Worm (Caenorhabditis elegans) whole organism, L4 larva: ENCODE measurements around the gene irld-56.

Experiments
- F26F4.8 ChIP-seq: fragments of 200-800 bp; sonication (Bioruptor generic); conservative IDR thresholded peaks from 2 replicates; pipeline ENCODE4 v1.3.6; 2022; ENCODE audit warnings: missing genetic modification characterization, missing compliant biosample characterization
- F44E2.7 ChIP-seq: fragments of 200-800 bp; sonication (Bioruptor generic); IDR thresholded peaks from 2 replicates; pipeline ENCODE4 v2.1.2; 2022; ENCODE audit warnings: missing genetic modification characterization, missing compliant biosample characterization
- F49E8.2 ChIP-seq: sonication (generic microtip); optimal IDR thresholded peaks from 2 replicates; lab custom pipeline; 2016; ENCODE audit warnings: missing compliant biosample characterization, mild to moderate bottlenecking, missing genetic modification characterization, borderline replicate concordance
- T26A8.4 ChIP-seq: fragments of 200-800 bp; sonication (Bioruptor generic); IDR thresholded peaks from 2 replicates; pipeline ENCODE4 v1.3.6; 2022; ENCODE audit warnings: missing genetic modification characterization, missing compliant biosample characterization
- Y5F2A.4 ChIP-seq: fragments of 200-800 bp; sonication (Bioruptor generic); optimal IDR thresholded peaks from 2 replicates; lab custom pipeline; 2018; ENCODE audit warnings: mild to moderate bottlenecking, missing genetic modification characterization, missing compliant biosample characterization
- aha-1 ChIP-seq: fragments of 150-350 bp; peaks from one replicate; lab custom pipeline; 2014; ENCODE audit warnings: missing biosample characterization, missing genetic modification characterization
- arid-1 ChIP-seq: fragments of 200-800 bp; sonication (Bioruptor generic); conservative IDR thresholded peaks from 2 replicates; pipeline ENCODE4 v1.3.6; 2022; ENCODE audit warnings: missing genetic modification reagents, missing genetic modification characterization, missing compliant biosample characterization
- attf-4 ChIP-seq: sonication (generic microtip); optimal IDR thresholded peaks from 3 replicates; lab custom pipeline; 2017; ENCODE audit warnings: missing biosample characterization, missing genetic modification characterization
- ceh-20 ChIP-seq: fragments of 200-800 bp; sonication (Bioruptor generic); IDR thresholded peaks from 2 replicates; pipeline ENCODE4 v1.3.6; 2022; ENCODE audit warnings: missing genetic modification reagents, missing genetic modification characterization, missing compliant biosample characterization
- ceh-32 ChIP-seq: sonication (generic microtip); optimal IDR thresholded peaks from 2 replicates; lab custom pipeline; 2016; ENCODE audit warnings: mild to moderate bottlenecking, missing genetic modification characterization, missing compliant biosample characterization; ENCODE audit not compliant: poor library complexity
- ceh-62 ChIP-seq: sonication (generic microtip); optimal IDR thresholded peaks from 2 replicates; lab custom pipeline; 2017; ENCODE audit warnings: missing biosample characterization, missing genetic modification characterization
- ceh-82 ChIP-seq: sonication (generic microtip); optimal IDR thresholded peaks from 2 replicates; lab custom pipeline; 2017; ENCODE audit warnings: missing biosample characterization, missing genetic modification characterization
- ces-1 ChIP-seq: fragments of 150-350 bp; sonication (generic microtip); optimal IDR thresholded peaks from 4 replicates; lab custom pipeline; 2014; ENCODE audit warnings: missing biosample characterization, missing genetic modification reagents, missing genetic modification characterization
- daf-12 ChIP-seq: fragments of 150-350 bp; optimal IDR thresholded peaks from 2 replicates; lab custom pipeline; 2014; ENCODE audit warnings: missing biosample characterization, missing genetic modification reagents, missing genetic modification characterization
- daf-16 ChIP-seq, 3 experiments: sonication (generic microtip); optimal IDR thresholded peaks; 2 replicates each; lab custom pipeline; 2016 to 2017; ENCODE audit warnings: missing genetic modification characterization in 3 of 3, missing genetic modification reagents in 3 of 3, mild to moderate bottlenecking in 2 of 3, missing compliant biosample characterization in 2 of 3, missing biosample characterization in 1 of 3, moderate library complexity in 1 of 3
- daf-19 ChIP-seq: fragments of 200-800 bp; sonication (Bioruptor generic); conservative IDR thresholded peaks from 2 replicates; pipeline ENCODE4 v1.3.6; 2022; ENCODE audit warnings: missing genetic modification characterization, missing compliant biosample characterization
- daf-8 ChIP-seq: fragments of 200-800 bp; sonication (Bioruptor generic); IDR thresholded peaks from 2 replicates; pipeline ENCODE4 v1.3.6; 2022; ENCODE audit warnings: missing genetic modification characterization, missing compliant biosample characterization
- dmd-8 ChIP-seq: fragments of 200-800 bp; sonication (Bioruptor generic); IDR thresholded peaks from 2 replicates; pipeline ENCODE4 v1.3.6; 2022; ENCODE audit warnings: missing genetic modification characterization, missing compliant biosample characterization
- dmd-9 ChIP-seq: fragments of 200-800 bp; sonication (Bioruptor generic); IDR thresholded peaks from 2 replicates; pipeline ENCODE4 v1.3.6; 2022; ENCODE audit warnings: missing genetic modification reagents, missing genetic modification characterization, missing compliant biosample characterization
- dpl-1 ChIP-seq: fragments of 150-350 bp; optimal IDR thresholded peaks from 2 replicates; lab custom pipeline; 2014; ENCODE audit warnings: missing biosample characterization, missing genetic modification reagents, missing genetic modification characterization
- egl-43 ChIP-seq: fragments of 200-800 bp; sonication (Bioruptor generic); IDR thresholded peaks from 2 replicates; pipeline ENCODE4 v1.3.6; 2022; ENCODE audit warnings: missing genetic modification reagents, missing genetic modification characterization, missing compliant biosample characterization
- fkh-10 ChIP-seq: fragments of 150-350 bp; optimal IDR thresholded peaks from 2 replicates; lab custom pipeline; 2014; ENCODE audit warnings: missing biosample characterization, missing genetic modification reagents, missing genetic modification characterization
- hif-1 ChIP-seq, 2 experiments: sonication (generic microtip); optimal IDR thresholded peaks; 2 replicates each; lab custom pipeline; 2016 to 2017; ENCODE audit warnings: missing compliant biosample characterization in 2 of 2, missing genetic modification characterization in 2 of 2, missing genetic modification reagents in 2 of 2, missing genotype in 2 of 2, mild to moderate bottlenecking in 1 of 2
- hmg-1.1 ChIP-seq: fragments of 200-800 bp; sonication (Bioruptor generic); IDR thresholded peaks from 2 replicates; pipeline ENCODE4 v1.3.6; 2022; ENCODE audit warnings: missing genetic modification reagents, missing genetic modification characterization, missing compliant biosample characterization
- lim-7 ChIP-seq: fragments of 200-800 bp; sonication (Bioruptor generic); IDR thresholded peaks from 2 replicates; pipeline ENCODE4 v1.3.6; 2022; ENCODE audit warnings: missing genetic modification characterization, missing compliant biosample characterization
- lin-13 ChIP-seq: fragments of 150-350 bp; optimal IDR thresholded peaks from 2 replicates; lab custom pipeline; 2014; ENCODE audit warnings: missing biosample characterization, missing genetic modification reagents, missing genetic modification characterization
- lsy-2 ChIP-seq, 2 experiments: fragments of 150-350 bp in 1 of 2; sonication (generic microtip) in 1 of 2; optimal IDR thresholded peaks; 2 replicates each; lab custom pipeline; 2014 to 2017; ENCODE audit warnings: missing biosample characterization in 2 of 2, missing genetic modification characterization in 2 of 2
- madf-9 ChIP-seq: fragments of 200-800 bp; sonication (Bioruptor generic); conservative IDR thresholded peaks from 2 replicates; pipeline ENCODE4 v1.3.6; 2022; ENCODE audit warnings: missing genetic modification reagents, missing genetic modification characterization, missing compliant biosample characterization
- mdl-1 ChIP-seq, 2 experiments: fragments of 150-350 bp in 1 of 2; sonication (generic microtip) in 1 of 2; optimal IDR thresholded peaks; 2 replicates each; lab custom pipeline; 2014 to 2017; ENCODE audit warnings: missing biosample characterization in 2 of 2, missing genetic modification characterization in 2 of 2
- mdt-29 ChIP-seq: fragments of 200-800 bp; sonication (Bioruptor generic); IDR thresholded peaks from 2 replicates; pipeline ENCODE4 v1.3.6; 2022; ENCODE audit warnings: missing genetic modification reagents, missing genetic modification characterization, missing compliant biosample characterization
- mxl-2 ChIP-seq: fragments of 200-800 bp; sonication (Bioruptor generic); conservative IDR thresholded peaks from 2 replicates; pipeline ENCODE4 v1.3.6; 2022; ENCODE audit warnings: missing genetic modification reagents, missing genetic modification characterization, missing compliant biosample characterization
- mxl-3 ChIP-seq: fragments of 200-800 bp; sonication (Bioruptor generic); optimal IDR thresholded peaks from 2 replicates; lab custom pipeline; 2018; ENCODE audit warnings: mild to moderate bottlenecking, missing genetic modification characterization, missing compliant biosample characterization
- nhr-102 ChIP-seq: sonication (generic microtip); optimal IDR thresholded peaks from 2 replicates; lab custom pipeline; 2016; ENCODE audit warnings: mild to moderate bottlenecking, missing genetic modification characterization, moderate library complexity, missing compliant biosample characterization
- nhr-11 ChIP-seq: fragments of 150-350 bp; optimal IDR thresholded peaks from 2 replicates; lab custom pipeline; 2014; ENCODE audit warnings: missing biosample characterization, missing genetic modification characterization
- nhr-111 ChIP-seq: fragments of 200-800 bp; sonication (Bioruptor generic); optimal IDR thresholded peaks from 2 replicates; lab custom pipeline; 2018; ENCODE audit warnings: mild to moderate bottlenecking, missing genetic modification characterization, missing compliant biosample characterization
- nhr-28 ChIP-seq: fragments of 150-350 bp; optimal IDR thresholded peaks from 2 replicates; lab custom pipeline; 2014; ENCODE audit warnings: missing biosample characterization, missing genetic modification characterization
- nhr-41 ChIP-seq: fragments of 200-800 bp; sonication (Bioruptor generic); IDR thresholded peaks from 2 replicates; pipeline ENCODE4 v1.3.6; 2022; ENCODE audit warnings: missing genetic modification reagents, missing genetic modification characterization, missing compliant biosample characterization
- nhr-42 ChIP-seq: fragments of 200-800 bp; sonication (Bioruptor generic); IDR thresholded peaks from 2 replicates; pipeline ENCODE4 v1.3.6; 2022; ENCODE audit warnings: missing genetic modification characterization, missing compliant biosample characterization
- pha-4 ChIP-seq, 2 experiments: fragments of 150-350 bp in 1 of 2; fragments of 200-800 bp in 1 of 2; sonication (Bioruptor generic) in 1 of 2; IDR thresholded peaks in 1 of 2; optimal IDR thresholded peaks in 1 of 2; 2 replicates each; pipeline versions ENCODE4 v1.3.6 to Lab custom; 2014 to 2022; ENCODE audit warnings: missing genetic modification characterization in 2 of 2, missing genetic modification reagents in 2 of 2, missing biosample characterization in 1 of 2, missing compliant biosample characterization in 1 of 2
- pqm-1 ChIP-seq: sonication (generic microtip); optimal IDR thresholded peaks from 2 replicates; lab custom pipeline; 2017; ENCODE audit warnings: missing biosample characterization, missing genetic modification characterization
- rbr-2 ChIP-seq: sonication (generic microtip); optimal IDR thresholded peaks from 2 replicates; lab custom pipeline; 2016; ENCODE audit warnings: missing genotype, missing genetic modification characterization, missing compliant biosample characterization
- saeg-2 ChIP-seq: fragments of 200-800 bp; sonication (Bioruptor generic); IDR thresholded peaks from 2 replicates; pipeline ENCODE4 v1.3.6; 2022; ENCODE audit warnings: missing genetic modification reagents, missing genetic modification characterization, missing compliant biosample characterization
- sdz-12 ChIP-seq: fragments of 200-800 bp; sonication (Bioruptor generic); optimal IDR thresholded peaks from 2 replicates; lab custom pipeline; 2018; ENCODE audit warnings: mild to moderate bottlenecking, missing genetic modification characterization, missing compliant biosample characterization
- spr-1 ChIP-seq: sonication (generic microtip); optimal IDR thresholded peaks from 2 replicates; lab custom pipeline; 2016; ENCODE audit warnings: mild to moderate bottlenecking, missing genetic modification characterization, missing compliant biosample characterization
- spr-3 ChIP-seq: fragments of 200-800 bp; sonication (Bioruptor generic); optimal IDR thresholded peaks from 2 replicates; lab custom pipeline; 2018; ENCODE audit warnings: mild to moderate bottlenecking, missing genetic modification characterization, missing compliant biosample characterization
- zfp-2 ChIP-seq: sonication (generic microtip); optimal IDR thresholded peaks from 2 replicates; lab custom pipeline; 2016; ENCODE audit warnings: mild to moderate bottlenecking, missing genetic modification characterization, missing compliant biosample characterization
- zip-11 ChIP-seq: fragments of 200-800 bp; sonication (Bioruptor generic); IDR thresholded peaks from 2 replicates; pipeline ENCODE4 v1.3.6; 2022; ENCODE audit warnings: missing genetic modification characterization, missing compliant biosample characterization
- ztf-7 ChIP-seq: fragments of 150-350 bp; optimal IDR thresholded peaks from 2 replicates; lab custom pipeline; 2014; ENCODE audit warnings: missing biosample characterization, missing genetic modification characterization

Gene irld-56

ce11 chrIV:14032620-14033501 lies 13.1 kb upstream of the irld-56 start (continued):
- peak; percentile 25 to 58 for TF ChIP-seq hif-1 (tag; optimal IDR thresholded peaks at IDR 0.05; lab: Kevin White, UChicago)
- no peak for TF ChIP-seq ceh-62 (tag; lab: Kevin White, UChicago)
- TF ChIP-seq dmd-9 (GFP tag; lab: Robert Waterston, UW), result 0 out of 2 replicates have a peak, but pooled peaks have one; percentile 25
- no peak for TF ChIP-seq F44E2.7
- TF ChIP-seq spr-3 (GFP tag; lab: Kevin White, UChicago), result no peak
- peak; percentile 57 for TF ChIP-seq zfp-2 (tag; lab: Kevin White, UChicago)
- peak; percentile 82 for TF ChIP-seq T26A8.4 (GFP tag; lab: Robert Waterston, UW)
- no peak for TF ChIP-seq attf-4 (tag; lab: Kevin White, UChicago)
- 0 out of 2 replicates have a peak, but pooled peaks have one; percentile 66 for TF ChIP-seq hmg-1.1 (GFP tag; lab: Robert Waterston, UW)
- TF ChIP-seq nhr-41 (GFP tag; lab: Robert Waterston, UW), result no peak; the same call in 1 of the 2 replicates
- TF ChIP-seq nhr-28 (tag; lab: Kevin White, UChicago), result peak; percentile 49
- TF ChIP-seq F26F4.8, result no peak
- no peak for TF ChIP-seq pqm-1 (tag; lab: Kevin White, UChicago)
- no peak for TF ChIP-seq sdz-12
- peak; percentile 12; the same call in 1 of the 2 replicates for TF ChIP-seq mxl-2 (GFP tag; lab: Robert Waterston, UW)
- TF ChIP-seq zip-11 (GFP tag; lab: Robert Waterston, UW), result no peak
- no peak for TF ChIP-seq egl-43 (GFP tag; lab: Robert Waterston, UW)
- TF ChIP-seq nhr-102 (tag; lab: Kevin White, UChicago), result peak; percentile 83
- TF ChIP-seq mxl-3 (GFP tag; lab: Kevin White, UChicago), result peak; percentile 6
- TF ChIP-seq dpl-1, result peak; percentile 44
- no peak for TF ChIP-seq fkh-10 (GFP tag; lab: Kevin White, UChicago)
- peak; percentile 49 for TF ChIP-seq nhr-11 (tag; lab: Kevin White, UChicago)
- TF ChIP-seq mdl-1 (tag; optimal IDR thresholded peaks at IDR 0.05; lab: Kevin White, UChicago), result peak in 1 of 2 experiments; percentile 12
- peak; percentile 42 for TF ChIP-seq lin-13 (GFP tag; lab: Kevin White, UChicago)
- TF ChIP-seq daf-12 (tag; lab: Kevin White, UChicago), result no peak
- TF ChIP-seq nhr-42 (GFP tag; lab: Robert Waterston, UW), result no peak; the same call in none of the 2 replicates
- TF ChIP-seq ztf-7 (tag; lab: Kevin White, UChicago), result no peak
- peak; percentile 84 for TF ChIP-seq ceh-20 (GFP tag; lab: Robert Waterston, UW)
- peak; percentile 81 for TF ChIP-seq saeg-2 (GFP tag; lab: Robert Waterston, UW)
- peak; percentile 65; the same call in 1 of the 2 replicates for TF ChIP-seq pha-4 (GFP tag; IDR thresholded peaks at IDR 0.05; lab: Robert Waterston, UW)
- TF ChIP-seq pha-4 (tag; optimal IDR thresholded peaks at IDR 0.05; lab: Kevin White, UChicago), result no peak
- TF ChIP-seq ceh-32 (tag; lab: Kevin White, UChicago), result no peak
- TF ChIP-seq dmd-8 (GFP tag; lab: Robert Waterston, UW), result no peak
- no peak for TF ChIP-seq daf-8 (GFP tag; lab: Robert Waterston, UW)
- TF ChIP-seq aha-1, result peak; percentile 99
- no peak; the same call in 1 of the 2 replicates for TF ChIP-seq arid-1 (GFP tag; lab: Robert Waterston, UW)
- TF ChIP-seq spr-1, result peak; percentile 77
- no peak for TF ChIP-seq ceh-82 (tag; lab: Kevin White, UChicago)
- peak; percentile 17 for TF ChIP-seq Y5F2A.4 (GFP tag; lab: Kevin White, UChicago)
- TF ChIP-seq lsy-2 (tag; optimal IDR thresholded peaks at IDR 0.05; lab: Kevin White, UChicago), result peak; percentile 28 to 75
- TF ChIP-seq madf-9, result peak; percentile 70
- peak; percentile 73; the same call in 1 of the 2 replicates for TF ChIP-seq daf-19
- peak; percentile 82 for TF ChIP-seq rbr-2 (tag; lab: Kevin White, UChicago)
- peak; percentile 98 for TF ChIP-seq mdt-29 (GFP tag; lab: Robert Waterston, UW)
- TF ChIP-seq F49E8.2 (tag; lab: Kevin White, UChicago), result no peak
- no peak for TF ChIP-seq lim-7
- no peak for TF ChIP-seq nhr-111 (GFP tag; lab: Kevin White, UChicago)
- no peak for TF ChIP-seq ces-1 (GFP tag; lab: Kevin White, UChicago)
- TF ChIP-seq daf-16 (GFP tag; optimal IDR thresholded peaks at IDR 0.05; lab: Kevin White, UChicago), result peak in 1 of 2 experiments; percentile 30
- TF ChIP-seq daf-16 (tag; optimal IDR thresholded peaks at IDR 0.05; lab: Kevin White, UChicago), result peak; percentile 67
